Fruit fly (Drosophila melanogaster) whole organism, wandering third instar larva: ENCODE data around the gene CG13045.

Source experiments
- Abd-B ChIP-seq: fragments of >200 bp; optimal IDR thresholded peaks from 2 replicates; lab custom pipeline; 2017; ENCODE audit warnings: missing biosample characterization, missing genetic modification characterization
- CrebA ChIP-seq: fragments of 200-800 bp; sonication (Bioruptor generic); optimal IDR thresholded peaks from 2 replicates; lab custom pipeline; 2016; ENCODE audit warnings: missing biosample characterization, mild to moderate bottlenecking, missing genetic modification characterization, borderline replicate concordance
- Dfd ChIP-seq: fragments of >200 bp; optimal IDR thresholded peaks from 2 replicates; lab custom pipeline; 2017; ENCODE audit warnings: missing biosample characterization, missing genetic modification characterization
- GATAd ChIP-seq: sonication (Bioruptor generic); optimal IDR thresholded peaks from 2 replicates; lab custom pipeline; 2016; ENCODE audit warnings: missing biosample characterization, missing genetic modification characterization
- HLH106 ChIP-seq: fragments of 200-800 bp; optimal IDR thresholded peaks from 3 replicates; lab custom pipeline; 2019; ENCODE audit warnings: missing biosample characterization, mild to moderate bottlenecking, missing genetic modification characterization, moderate library complexity
- Hr78 ChIP-seq: fragments of >200 bp; optimal IDR thresholded peaks from 2 replicates; lab custom pipeline; 2017; ENCODE audit warnings: missing biosample characterization, missing genetic modification characterization
- Jra ChIP-seq: sonication (Bioruptor generic); optimal IDR thresholded peaks from 2 replicates; lab custom pipeline; 2016; ENCODE audit warnings: missing biosample characterization, missing genetic modification characterization
- N ChIP-seq: fragments of >200 bp; optimal IDR thresholded peaks from 2 replicates; lab custom pipeline; 2018; ENCODE audit warnings: missing biosample characterization, missing external identifiers, missing genetic modification characterization
- OdsH ChIP-seq: fragments of 200-800 bp; sonication (Bioruptor generic); optimal IDR thresholded peaks from 2 replicates; lab custom pipeline; 2016; ENCODE audit warnings: missing biosample characterization, mild to moderate bottlenecking, missing genetic modification characterization
- brk ChIP-seq: fragments of 200-800 bp; sonication (Bioruptor generic); optimal IDR thresholded peaks from 2 replicates; lab custom pipeline; 2016; ENCODE audit warnings: missing biosample characterization, mild to moderate bottlenecking, missing genetic modification characterization
- dl ChIP-seq, 2 experiments: fragments of 175-275, 200-275 bp in 1 of 2; fragments of 200-275 bp in 1 of 2; sonication (Bioruptor generic); optimal IDR thresholded peaks; lab custom pipeline; 2018; ENCODE audit warnings: mild to moderate bottlenecking in 2 of 2, missing biosample characterization in 2 of 2, missing genetic modification characterization in 2 of 2, moderate library complexity in 2 of 2; ENCODE audit not compliant: partially characterized antibody in 2 of 2, insufficient read depth in 1 of 2
- dmrt93B ChIP-seq: fragments of 200-800 bp; sonication (Bioruptor generic); optimal IDR thresholded peaks from 2 replicates; lab custom pipeline; 2018; ENCODE audit warnings: missing biosample characterization, mild to moderate bottlenecking, missing genetic modification characterization
- ey ChIP-seq: fragments of 200-800 bp; sonication (Bioruptor generic); optimal IDR thresholded peaks from 2 replicates; lab custom pipeline; 2016; ENCODE audit warnings: missing biosample characterization, missing genetic modification characterization
- foxo ChIP-seq, 2 experiments: fragments of 200-800 bp; sonication (Bioruptor generic); optimal IDR thresholded peaks; 2 replicates in 1 of 2; 3 replicates in 1 of 2; lab custom pipeline; 2016 to 2017; ENCODE audit warnings: missing biosample characterization in 2 of 2, missing genetic modification characterization in 2 of 2
- h ChIP-seq: fragments of 200-800 bp; sonication (Bioruptor generic); optimal IDR thresholded peaks from 3 replicates; lab custom pipeline; 2016; ENCODE audit warnings: missing biosample characterization, mild to moderate bottlenecking, missing genetic modification characterization
- jim ChIP-seq: fragments of 175-275, 200-325 bp; sonication (Bioruptor generic); optimal IDR thresholded peaks from 2 replicates; lab custom pipeline; 2016; ENCODE audit warnings: missing biosample characterization, mild to moderate bottlenecking, missing genetic modification characterization
- lola ChIP-seq: fragments of >200 bp; optimal IDR thresholded peaks from 2 replicates; lab custom pipeline; 2017; ENCODE audit warnings: missing biosample characterization, missing genetic modification characterization
- pan ChIP-seq: fragments of >200 bp; optimal IDR thresholded peaks from 2 replicates; lab custom pipeline; 2017
- psq ChIP-seq: fragments of 200-800 bp; sonication (Bioruptor generic); optimal IDR thresholded peaks from 3 replicates; lab custom pipeline; 2017; ENCODE audit warnings: missing biosample characterization, mild to moderate bottlenecking, missing genetic modification characterization, moderate library complexity
- rgr ChIP-seq: fragments of 200-800 bp; sonication (Bioruptor generic); optimal IDR thresholded peaks from 3 replicates; lab custom pipeline; 2016; ENCODE audit warnings: missing biosample characterization, mild to moderate bottlenecking, missing genetic modification characterization
- sv ChIP-seq: fragments of 200-800 bp; sonication (Bioruptor generic); optimal IDR thresholded peaks from 3 replicates; lab custom pipeline; 2016; ENCODE audit warnings: missing biosample characterization, missing genetic modification characterization
- woc ChIP-seq: sonication (Bioruptor generic); optimal IDR thresholded peaks from 2 replicates; lab custom pipeline; 2016; ENCODE audit warnings: missing biosample characterization, mild to moderate bottlenecking, missing genetic modification characterization

Gene CG13045

DNA sequence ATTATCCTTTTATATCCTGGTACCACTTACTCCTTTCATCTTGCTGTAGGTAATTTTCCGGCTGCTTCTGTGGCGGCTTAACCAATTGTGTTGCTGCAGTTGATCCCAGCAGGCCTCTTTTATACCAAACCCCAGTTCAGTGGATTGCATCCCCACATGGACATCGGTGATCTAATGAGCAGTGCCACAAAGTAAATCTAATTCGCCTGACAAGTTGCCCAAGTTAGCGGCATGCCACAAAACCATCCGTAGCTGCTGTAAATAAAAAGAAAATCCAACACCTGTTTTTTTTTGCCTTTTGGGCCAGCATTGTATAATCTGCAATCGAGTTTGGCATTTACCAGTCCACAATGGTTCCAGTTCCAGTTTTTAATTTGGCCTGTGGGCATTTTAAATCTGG lies 11.6 kb downstream of the CG13045 start, which contains the start of gene CG13050:
TSS of gene CG13050 (minus strand) at position 101 of the 400 bp plus-strand sequence.
- no peak for TF ChIP-seq rgr
- TF ChIP-seq Jra = no peak
- TF ChIP-seq dl (GFP tag; optimal IDR thresholded peaks at IDR 0.05; lab: Kevin White, UChicago; ENCODE audit: insufficient read depth in 1 of 2, partially characterized antibody in 2 of 2) = no peak
- no peak for TF ChIP-seq sv (GFP tag; lab: Kevin White, UChicago)
- TF ChIP-seq woc (GFP tag; lab: Kevin White, UChicago) = no peak
- TF ChIP-seq dmrt93B (GFP tag; lab: Kevin White, UChicago) = no peak

dm6 chr3L:16277135-16277534 lies 13.6 kb downstream of the CG13045 start, which contains the start of gene CG13065:
TSS of gene CG13065 (plus strand) at chr3L:16277435.
- no peak for TF ChIP-seq Dfd (GFP tag; lab: Kevin White, UChicago)
- no peak for TF ChIP-seq OdsH (GFP tag; lab: Kevin White, UChicago)
- TF ChIP-seq N = no peak
- TF ChIP-seq rgr = no peak
- no peak for TF ChIP-seq brk (GFP tag; lab: Kevin White, UChicago)
- TF ChIP-seq GATAd (GFP tag; lab: Kevin White, UChicago) = no peak
- no peak for TF ChIP-seq sv (GFP tag; lab: Kevin White, UChicago)
- TF ChIP-seq h (GFP tag; lab: Kevin White, UChicago) = no peak
- no peak for TF ChIP-seq ey (GFP tag; lab: Kevin White, UChicago)
- no peak for TF ChIP-seq lola (GFP tag; lab: Kevin White, UChicago)
- no peak for TF ChIP-seq jim
- TF ChIP-seq, all 38 proteins: peak for 0

- TF ChIP-seq Hr78 = no peak
Observed at dm6 chr3L:16275391-16276017, 15.2 kb downstream of the CG13045 start.

DNA sequence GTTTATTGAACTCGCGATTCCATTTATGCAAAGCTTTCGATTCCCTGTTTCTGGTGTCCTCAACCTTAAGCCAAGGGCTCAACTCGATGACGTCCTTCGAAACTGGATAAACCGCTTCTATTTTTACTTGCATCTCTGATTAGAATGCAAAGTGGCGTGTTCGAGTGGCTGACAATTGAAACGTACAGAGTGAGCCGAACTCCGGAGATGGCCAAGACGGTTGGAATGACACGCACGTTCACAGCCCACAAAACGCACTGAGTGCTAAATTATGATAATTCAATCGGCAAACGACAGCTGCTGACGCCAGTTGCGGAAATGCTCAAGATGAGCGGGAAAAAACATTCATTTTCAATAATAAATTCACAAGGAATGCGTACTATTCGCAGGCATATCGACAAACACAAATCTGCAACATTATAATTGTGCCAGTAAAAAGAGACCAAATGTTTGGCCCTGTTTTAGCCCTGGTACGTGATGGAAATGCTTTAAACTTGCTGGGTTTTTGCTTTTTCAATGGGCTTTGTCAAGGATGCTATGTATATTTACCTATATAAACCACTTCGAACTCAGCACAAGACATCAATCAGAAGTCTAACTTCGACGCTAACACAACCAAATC lies 18.3 kb downstream of the CG13045 start, which contains the start of gene CG13066:
TSS of gene CG13066 (plus strand) at position 572 of the 622 bp plus-strand sequence.
- no peak for TF ChIP-seq brk (GFP tag; lab: Kevin White, UChicago)

DNA sequence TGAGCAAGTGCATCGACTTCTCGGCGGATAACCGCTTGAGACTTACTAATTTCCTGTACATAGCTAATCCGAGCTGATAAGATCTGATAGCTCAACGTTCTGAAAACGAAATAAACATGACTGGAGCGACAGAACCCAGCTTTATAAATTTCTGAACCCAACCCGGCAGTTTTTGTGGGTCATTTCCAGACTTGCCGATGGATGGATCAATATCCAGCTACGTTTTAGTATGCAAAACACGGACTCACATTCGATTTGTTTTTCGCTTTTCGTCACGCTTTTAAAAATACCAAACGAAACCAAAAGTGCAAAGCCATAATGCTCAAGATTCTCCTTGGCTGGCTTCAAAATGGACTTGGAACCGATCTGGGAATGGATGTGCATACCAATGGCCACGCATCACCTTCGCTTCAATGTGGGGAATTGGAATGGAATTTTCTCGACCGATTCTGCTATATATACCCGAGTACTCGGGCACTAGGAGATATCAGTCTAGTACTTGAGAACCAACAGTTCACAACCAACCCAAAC lies 19.9 kb downstream of the CG13045 start, which contains the start of the genes CG34248 and CG13067:
TSS of gene CG34248 (minus strand) at position 101 of the 531 bp plus-strand sequence.
TSS of gene CG13067 (plus strand) at position 481 of the 531 bp plus-strand sequence.
- TF ChIP-seq pan (lab: Kevin White, UChicago) = no peak
- no peak for TF ChIP-seq jim
- no peak for TF ChIP-seq foxo (GFP tag; optimal IDR thresholded peaks at IDR 0.05; lab: Kevin White, UChicago)

- TF ChIP-seq woc (GFP tag; lab: Kevin White, UChicago) = no peak
Observed at dm6 chr3L:16269092-16269491, 21.7 kb downstream of the CG13045 start, which contains the start of gene CG13068. TSS of gene CG13068 (plus strand) at chr3L:16269392.

DNA sequence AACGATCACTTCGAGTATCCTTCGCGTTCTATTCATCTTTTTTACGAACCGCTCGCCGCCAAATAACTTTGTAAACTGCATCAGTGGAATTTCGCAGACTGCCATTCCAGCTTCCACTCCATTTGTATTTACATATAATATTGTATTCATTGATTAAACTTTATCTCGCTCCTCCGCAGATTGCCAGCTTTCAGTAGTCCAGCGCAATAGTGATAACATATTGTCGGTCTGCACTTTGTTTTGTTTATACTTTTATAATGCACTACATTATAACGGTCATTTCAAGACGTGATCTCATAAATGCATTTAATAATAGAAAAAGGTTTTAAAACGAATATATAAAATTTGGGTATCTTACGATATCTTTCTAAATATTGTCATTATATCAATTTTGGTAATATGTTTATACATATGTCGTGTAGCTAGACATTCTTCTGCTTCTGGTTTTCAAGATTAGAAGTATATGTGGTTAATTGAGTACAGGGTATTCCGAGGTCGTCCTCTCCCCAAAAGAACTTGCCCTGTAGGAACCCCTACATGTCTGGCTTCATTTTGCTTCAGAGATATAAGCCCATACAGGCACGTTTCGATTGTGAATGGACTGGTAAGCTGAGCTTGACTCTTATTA lies 22.5 kb downstream of the CG13045 start, which contains the start of gene CG4950:
TSS of gene CG4950 (minus strand) at position 51 of the 628 bp plus-strand sequence.
- no peak for TF ChIP-seq Abd-B (GFP tag; lab: Kevin White, UChicago)
- no peak for TF ChIP-seq psq (GFP tag; lab: Kevin White, UChicago)
- TF ChIP-seq HLH106 (tag; lab: Kevin White, UChicago) = peak; percentile 40

- TF ChIP-seq CrebA = no peak
- TF ChIP-seq Hr78 = no peak
- no peak for TF ChIP-seq foxo (GFP tag; optimal IDR thresholded peaks at IDR 0.05; lab: Kevin White, UChicago)
Observed at dm6 chr3L:16265000-16265399, 25.8 kb downstream of the CG13045 start, which contains the start of the genes CG13051 and CG13069. TSS of gene CG13051 (minus strand) at chr3L:16265100. TSS of gene CG13069 (plus strand) at chr3L:16265385.
